Fruit fly (Drosophila melanogaster) whole organism: ENCODE measurements around the gene CG2924.

Source experiments
- CG8478 ChIP-seq: fragments of >200 bp; optimal IDR thresholded peaks from 2 replicates; lab custom pipeline; 2018; ENCODE audit warnings: inconsistent platforms
- Dll ChIP-seq: fragments of >200 bp; optimal IDR thresholded peaks from 2 replicates; lab custom pipeline; 2017
- EcR ChIP-seq, 2 experiments: fragments of >200 bp; optimal IDR thresholded peaks; 2 replicates each; lab custom pipeline; 2017; ENCODE audit warnings: missing biosample characterization in 2 of 2, missing genetic modification characterization in 2 of 2, missing genetic modification reagents in 2 of 2
- pan ChIP-seq: fragments of >200 bp; optimal IDR thresholded peaks from 2 replicates; lab custom pipeline; 2017
- psq ChIP-seq: fragments of >200 bp; optimal IDR thresholded peaks from 2 replicates; lab custom pipeline; 2017
- usp ChIP-seq: fragments of >200 bp; optimal IDR thresholded peaks from 2 replicates; lab custom pipeline; 2017; ENCODE audit warnings: missing biosample characterization, missing genetic modification characterization, mixed read lengths

Gene CG2924

dm6 chrX:2294474-2295434 is 24.2 kb upstream of the CG2924 start:
- no peak for TF ChIP-seq usp (GFP tag; lab: Kevin White, UChicago)
- peak; percentile 49 for TF ChIP-seq Dll (lab: Kevin White, UChicago)
- TF ChIP-seq CG8478 (lab: Kevin White, UChicago) = no peak
- TF ChIP-seq EcR (GFP tag; optimal IDR thresholded peaks at IDR 0.05; lab: Kevin White, UChicago) = peak in 1 of 2 experiments; percentile 34
- TF ChIP-seq psq (lab: Kevin White, UChicago) = no peak
- TF ChIP-seq pan (lab: Kevin White, UChicago) = no peak

- TF ChIP-seq EcR (GFP tag; optimal IDR thresholded peaks at IDR 0.05; lab: Kevin White, UChicago) (no peak), Dll (lab: Kevin White, UChicago) (peak; percentile 38)
These were observed 22.9 kb upstream of the CG2924 start, which contains the start of gene CG2865 for dm6 chrX:2293294-2293988. TSS of gene CG2865 (minus strand) at chrX:2293411.

- no peak for TF ChIP-seq usp (GFP tag; lab: Kevin White, UChicago)
These were observed 21.8 kb upstream of the CG2924 start for dm6 chrX:2292410-2292809.

- TF ChIP-seq pan (lab: Kevin White, UChicago) (no peak), Dll (lab: Kevin White, UChicago) (no peak), EcR (GFP tag; optimal IDR thresholded peaks at IDR 0.05; lab: Kevin White, UChicago) (no peak), CG8478 (lab: Kevin White, UChicago) (no peak), psq (lab: Kevin White, UChicago) (no peak), usp (GFP tag; lab: Kevin White, UChicago) (no peak)
These were observed 20.5 kb upstream of the CG2924 start for dm6 chrX:2291023-2291422.

- no peak for TF ChIP-seq Dll (lab: Kevin White, UChicago)
- TF ChIP-seq psq (lab: Kevin White, UChicago) = no peak
- no peak for TF ChIP-seq CG8478 (lab: Kevin White, UChicago)
- no peak for TF ChIP-seq pan (lab: Kevin White, UChicago)
- peak in 1 of 2 experiments; percentile 24 for TF ChIP-seq EcR (GFP tag; optimal IDR thresholded peaks at IDR 0.05; lab: Kevin White, UChicago)
- no peak for TF ChIP-seq usp (GFP tag; lab: Kevin White, UChicago)
These were observed 18.6 kb upstream of the CG2924 start for dm6 chrX:2289134-2289533.

dm6 chrX:2288327-2288726 is 17.8 kb upstream of the CG2924 start:
- TF ChIP-seq psq (lab: Kevin White, UChicago) (no peak), EcR (GFP tag; optimal IDR thresholded peaks at IDR 0.05; lab: Kevin White, UChicago) (no peak), CG8478 (lab: Kevin White, UChicago) (no peak), Dll (lab: Kevin White, UChicago) (no peak), pan (lab: Kevin White, UChicago) (no peak), usp (GFP tag; lab: Kevin White, UChicago) (no peak)

dm6 chrX:2286985-2287384 is 16.4 kb upstream of the CG2924 start:
- TF ChIP-seq Dll (lab: Kevin White, UChicago) (no peak), pan (lab: Kevin White, UChicago) (no peak), usp (GFP tag; lab: Kevin White, UChicago) (no peak), EcR (GFP tag; optimal IDR thresholded peaks at IDR 0.05; lab: Kevin White, UChicago) (no peak), CG8478 (lab: Kevin White, UChicago) (no peak)

- TF ChIP-seq usp (GFP tag; lab: Kevin White, UChicago) = no peak
- no peak for TF ChIP-seq pan (lab: Kevin White, UChicago)
- TF ChIP-seq EcR (GFP tag; optimal IDR thresholded peaks at IDR 0.05; lab: Kevin White, UChicago) = no peak
- TF ChIP-seq CG8478 (lab: Kevin White, UChicago) = no peak
- no peak for TF ChIP-seq Dll (lab: Kevin White, UChicago)
- no peak for TF ChIP-seq psq (lab: Kevin White, UChicago)
These were observed 15.7 kb upstream of the CG2924 start for dm6 chrX:2286255-2286654.

- TF ChIP-seq Dll (lab: Kevin White, UChicago) = no peak
- no peak for TF ChIP-seq psq (lab: Kevin White, UChicago)
- no peak for TF ChIP-seq usp (GFP tag; lab: Kevin White, UChicago)
- no peak for TF ChIP-seq EcR (GFP tag; optimal IDR thresholded peaks at IDR 0.05; lab: Kevin White, UChicago)
- no peak for TF ChIP-seq CG8478 (lab: Kevin White, UChicago)
- TF ChIP-seq pan (lab: Kevin White, UChicago) = no peak
These were observed 12.9 kb upstream of the CG2924 start for dm6 chrX:2283470-2283869.

dm6 chrX:2278782-2279304 is 8.3 kb upstream of the CG2924 start:
- TF ChIP-seq EcR (GFP tag; optimal IDR thresholded peaks at IDR 0.05; lab: Kevin White, UChicago) (no peak), psq (lab: Kevin White, UChicago) (no peak), CG8478 (lab: Kevin White, UChicago) (no peak), usp (GFP tag; lab: Kevin White, UChicago) (no peak), pan (lab: Kevin White, UChicago) (no peak), Dll (lab: Kevin White, UChicago) (no peak)
